Fruit fly (Drosophila melanogaster): ENCODE data around the gene CG7384.
A peak's percentile ranks its signal among the peaks of the same experiment; 100 is the strongest.

CG7384 gene

dm6 chr2L:10504895-10505294, 5.4 kb downstream of the CG7384 start (continued):
- no peak for TF ChIP-seq Lim3 (GFP tag; IDR thresholded peaks at IDR 0.05)
- no peak for TF ChIP-seq ttk (GFP tag; IDR thresholded peaks at IDR 0.05)
- no peak for TF ChIP-seq CG32532 (GFP tag; IDR thresholded peaks at IDR 0.05)
- TF ChIP-seq tap (tag; optimal IDR thresholded peaks at IDR 0.05): peak; percentile 19
- peak; percentile 4 for TF ChIP-seq NC2β (GFP tag; optimal IDR thresholded peaks at IDR 0.05)
- peak; percentile 65 for TF ChIP-seq MTF-1 (GFP tag; optimal IDR thresholded peaks at IDR 0.05; ENCODE audit: borderline replicate concordance)
- no peak for TF ChIP-seq CG12104 (GFP tag; optimal IDR thresholded peaks at IDR 0.05)
- no peak for TF ChIP-seq HmgD (GFP tag; optimal IDR thresholded peaks at IDR 0.05)
- no peak for TF ChIP-seq CG4404 (GFP tag; IDR thresholded peaks at IDR 0.05)
- peak; percentile 34 for TF ChIP-seq unpg (GFP tag; optimal IDR thresholded peaks at IDR 0.05)
- TF ChIP-seq ems (GFP tag; optimal IDR thresholded peaks at IDR 0.05): no peak
- TF ChIP-seq CG9876 (GFP tag; optimal IDR thresholded peaks at IDR 0.05): no peak
- TF ChIP-seq danr (GFP tag; IDR thresholded peaks at IDR 0.05): no peak
- TF ChIP-seq CG1647 (GFP tag; optimal IDR thresholded peaks at IDR 0.05): peak; percentile 3
- TF ChIP-seq Hand (GFP tag; optimal IDR thresholded peaks at IDR 0.05): no peak
- no peak for TF ChIP-seq schlank (tag; optimal IDR thresholded peaks at IDR 0.05)
- TF ChIP-seq twi (tag; optimal IDR thresholded peaks at IDR 0.05): peak; percentile 52
- no peak for TF ChIP-seq luna (GFP tag; optimal IDR thresholded peaks at IDR 0.05)
- peak; percentile 72 for TF ChIP-seq Kr (GFP tag; optimal IDR thresholded peaks at IDR 0.05)
- TF ChIP-seq chn (GFP tag; optimal IDR thresholded peaks at IDR 0.05): no peak
- no peak for TF ChIP-seq Fer1 (GFP tag; optimal IDR thresholded peaks at IDR 0.05)
- no peak for TF ChIP-seq Hr78 (GFP tag; optimal IDR thresholded peaks at IDR 0.05)

- TF ChIP-seq pzg (GFP tag; optimal IDR thresholded peaks at IDR 0.05) (no peak), Hr78 (GFP tag; optimal IDR thresholded peaks at IDR 0.05) (peak in 1 of 2 experiments; percentile 96), CG12769 (tag; optimal IDR thresholded peaks at IDR 0.05) (peak; percentile 28), CG14014 (GFP tag; IDR thresholded peaks at IDR 0.05) (0 out of 2 replicates have a peak, but pooled peaks have one; percentile 23), kah (GFP tag; optimal IDR thresholded peaks at IDR 0.05) (peak; percentile 22), so (GFP tag; IDR thresholded peaks at IDR 0.05) (0 out of 3 replicates have a peak, but pooled peaks have one; percentile 43), MESR4 (GFP tag; optimal IDR thresholded peaks at IDR 0.05) (no peak), YL-1 (GFP tag; optimal IDR thresholded peaks at IDR 0.05) (no peak), kay (GFP tag; optimal IDR thresholded peaks at IDR 0.05) (peak; percentile 29), CG4707 (GFP tag; optimal IDR thresholded peaks at IDR 0.05) (no peak), rib (GFP tag; IDR thresholded peaks at IDR 0.05) (0 out of 2 replicates have a peak, but pooled peaks have one; percentile 27), CG6175 (GFP tag; IDR thresholded peaks at IDR 0.05) (0 out of 3 replicates have a peak, but pooled peaks have one; percentile 12), CG13287 (GFP tag; IDR thresholded peaks at IDR 0.05; ENCODE audit: partially characterized antibody) (peak; percentile 15; the same call in 1 of the 2 replicates), abd-A (tag; optimal IDR thresholded peaks at IDR 0.05) (peak; percentile 37), sd (tag; optimal IDR thresholded peaks at IDR 0.05) (peak; percentile 85), CG31224 (GFP tag; IDR thresholded peaks at IDR 0.05) (0 out of 2 replicates have a peak, but pooled peaks have one; percentile 46), BtbVII (GFP tag; optimal IDR thresholded peaks at IDR 0.05) (peak; percentile 34), nerfin-2 (GFP tag; IDR thresholded peaks at IDR 0.05; ENCODE audit: partially characterized antibody) (no peak), chinmo (GFP tag; IDR thresholded peaks at IDR 0.05; ENCODE audit: partially characterized antibody) (peak; percentile 69; the same call in 1 of the 4 replicates), CG17186 (GFP tag; optimal IDR thresholded peaks at IDR 0.05) (no peak)
Measured at dm6 chr2L:10503356-10503977, 6.8 kb downstream of the CG7384 start.
